Fruit fly (Drosophila melanogaster) whole organism, embryonic: ENCODE measurements around the gene CG31957.
A peak's percentile ranks its signal among the peaks of the same experiment; 100 is the strongest.

Source experiments
- Atf3 ChIP-seq: fragments of 200-800 bp; sonication (Bioruptor generic); optimal IDR thresholded peaks from 3 replicates; lab custom pipeline; 2016; ENCODE audit warnings: missing biosample characterization, missing genetic modification characterization
- Blimp-1 ChIP-seq: fragments of 200-800 bp; sonication (Bioruptor generic); optimal IDR thresholded peaks from 3 replicates; lab custom pipeline; 2018; ENCODE audit warnings: missing biosample characterization, missing genetic modification characterization, mild to moderate bottlenecking, moderate library complexity, missing genetic modification reagents
- C15 ChIP-seq: fragments of 200-800 bp; sonication (Bioruptor generic); IDR thresholded peaks from 3 replicates; pipeline ENCODE4 v1.3.6; 2022; ENCODE audit warnings: missing biosample characterization, missing genetic modification characterization
- CG10274 ChIP-seq: fragments of 200-800 bp; sonication (Bioruptor generic); optimal IDR thresholded peaks from 3 replicates; lab custom pipeline; 2017; ENCODE audit warnings: missing biosample characterization, mild to moderate bottlenecking, missing genetic modification characterization
- CG10431 ChIP-seq: fragments of 200-800 bp; sonication (Bioruptor generic); optimal IDR thresholded peaks from 3 replicates; lab custom pipeline; 2018; ENCODE audit warnings: missing biosample characterization, mild to moderate bottlenecking, missing genetic modification characterization
- CG11247 ChIP-seq: fragments of 200-800 bp; sonication (Bioruptor generic); IDR thresholded peaks from 2 replicates; pipeline ENCODE4 v1.3.6; 2022; ENCODE audit warnings: missing biosample characterization, missing genetic modification characterization
- CG11695 ChIP-seq: fragments of 200-800 bp; sonication (Bioruptor generic); IDR thresholded peaks from 3 replicates; pipeline ENCODE4 v1.3.6; 2022; ENCODE audit warnings: missing biosample characterization, missing genetic modification characterization
- CG13775 ChIP-seq: fragments of 200-800 bp; sonication (Bioruptor generic); optimal IDR thresholded peaks from 3 replicates; lab custom pipeline; 2017; ENCODE audit warnings: missing biosample characterization, mild to moderate bottlenecking, missing genetic modification characterization
- CG14014 ChIP-seq: fragments of 200-800 bp; sonication (Bioruptor generic); IDR thresholded peaks from 2 replicates; pipeline ENCODE4 v1.3.6; 2022; ENCODE audit warnings: missing biosample characterization, missing genetic modification characterization
- CG14050 ChIP-seq: fragments of 200-800 bp; sonication (Bioruptor generic); IDR thresholded peaks from 3 replicates; pipeline ENCODE4 v1.3.6; 2022; ENCODE audit warnings: missing biosample characterization, missing genetic modification characterization
- CG14710 ChIP-seq: fragments of 200-800 bp; sonication (Bioruptor generic); optimal IDR thresholded peaks from 3 replicates; lab custom pipeline; 2019; ENCODE audit warnings: missing biosample characterization, mild to moderate bottlenecking, missing genetic modification characterization, moderate library complexity
- CG1529 ChIP-seq: fragments of 200-800 bp; sonication (Bioruptor generic); optimal IDR thresholded peaks from 3 replicates; lab custom pipeline; 2018; ENCODE audit warnings: missing biosample characterization, missing genetic modification characterization
- CG15514 ChIP-seq: fragments of 200-800 bp; sonication (Bioruptor generic); optimal IDR thresholded peaks from 3 replicates; lab custom pipeline; 2017; ENCODE audit warnings: missing biosample characterization, missing genetic modification characterization, mild to moderate bottlenecking, moderate library complexity, missing genetic modification reagents
- CG16813 ChIP-seq: fragments of 200-800 bp; sonication (Bioruptor generic); IDR thresholded peaks from 3 replicates; pipeline ENCODE4 v1.3.6; 2022; ENCODE audit warnings: missing biosample characterization, missing genetic modification characterization; ENCODE audit not compliant: partially characterized antibody
- CG30403 ChIP-seq: fragments of 200-800 bp; sonication (Bioruptor generic); optimal IDR thresholded peaks from 3 replicates; lab custom pipeline; 2016; ENCODE audit warnings: missing biosample characterization, missing genetic modification characterization
- CG30431 ChIP-seq: fragments of 200-800 bp; sonication (Bioruptor generic); optimal IDR thresholded peaks from 2 replicates; lab custom pipeline; 2017; ENCODE audit warnings: missing biosample characterization, missing genetic modification characterization
- CG3163 ChIP-seq: fragments of 200-800 bp; sonication (Bioruptor generic); optimal IDR thresholded peaks from 3 replicates; lab custom pipeline; 2016; ENCODE audit warnings: missing biosample characterization, missing genetic modification characterization
- CG3995 ChIP-seq: fragments of 200-800 bp; sonication (Bioruptor generic); optimal IDR thresholded peaks from 3 replicates; lab custom pipeline; 2016; ENCODE audit warnings: missing biosample characterization, missing genetic modification characterization
- CG43689 ChIP-seq: fragments of 200-800 bp; sonication (Bioruptor generic); IDR thresholded peaks from 2 replicates; pipeline ENCODE4 v1.3.6; 2022; ENCODE audit warnings: missing biosample characterization, missing genetic modification characterization
- CG4854 ChIP-seq: fragments of 200-800 bp; sonication (Bioruptor generic); optimal IDR thresholded peaks from 2 replicates; lab custom pipeline; 2016; ENCODE audit warnings: missing biosample characterization, missing genetic modification characterization, inconsistent platforms
- CG6854 ChIP-seq: fragments of 200-800 bp; sonication (Bioruptor generic); optimal IDR thresholded peaks from 3 replicates; lab custom pipeline; 2017; ENCODE audit warnings: missing biosample characterization, mild to moderate bottlenecking, missing genetic modification characterization
- CG9817 ChIP-seq: fragments of 200-800 bp; sonication (Bioruptor generic); optimal IDR thresholded peaks from 2 replicates; lab custom pipeline; 2018; ENCODE audit warnings: missing biosample characterization, mild to moderate bottlenecking, missing genetic modification characterization, moderate library complexity
- Gug ChIP-seq: fragments of 200-800 bp; sonication (Bioruptor generic); IDR thresholded peaks from 4 replicates; pipeline ENCODE4 v1.3.6; 2022; ENCODE audit warnings: missing biosample characterization, missing genetic modification characterization
- MTF-1 ChIP-seq: fragments of 200-800 bp; sonication (Bioruptor generic); optimal IDR thresholded peaks from 2 replicates; lab custom pipeline; 2018; ENCODE audit warnings: missing biosample characterization, mild to moderate bottlenecking, missing genetic modification characterization, borderline replicate concordance
- Sox102F ChIP-seq: fragments of 200-800 bp; sonication (Bioruptor generic); optimal IDR thresholded peaks from 2 replicates; lab custom pipeline; 2018; ENCODE audit warnings: missing biosample characterization, mild to moderate bottlenecking, missing genetic modification characterization, moderate library complexity
- ara ChIP-seq: fragments of 200-800 bp; sonication (Bioruptor generic); IDR thresholded peaks from 2 replicates; pipeline ENCODE4 v1.3.6; 2022; ENCODE audit warnings: missing biosample characterization, missing genetic modification characterization
- bbx ChIP-seq: fragments of 200-800 bp; sonication (Bioruptor generic); IDR thresholded peaks from 2 replicates; pipeline ENCODE4 v1.3.6; 2022; ENCODE audit warnings: missing biosample characterization, missing genetic modification characterization; ENCODE audit not compliant: partially characterized antibody
- bcd ChIP-seq: fragments of 200-800 bp; sonication (Bioruptor generic); optimal IDR thresholded peaks from 2 replicates; lab custom pipeline; 2017; ENCODE audit warnings: missing biosample characterization, mild to moderate bottlenecking, missing genetic modification characterization
- bigmax ChIP-seq: fragments of 200-800 bp; sonication (Bioruptor generic); optimal IDR thresholded peaks from 2 replicates; lab custom pipeline; 2018; ENCODE audit warnings: missing biosample characterization, mild to moderate bottlenecking, missing genetic modification characterization
- cg ChIP-seq: fragments of 200-800 bp; sonication (Bioruptor generic); optimal IDR thresholded peaks from 3 replicates; lab custom pipeline; 2019; ENCODE audit warnings: missing biosample characterization, mild to moderate bottlenecking, missing genetic modification characterization, moderate library complexity
- dm ChIP-seq: fragments of 200-800 bp; sonication (Bioruptor generic); optimal IDR thresholded peaks from 3 replicates; lab custom pipeline; 2016; ENCODE audit warnings: missing biosample characterization, missing genetic modification characterization
- ewg ChIP-seq: fragments of 200-800 bp; sonication (Bioruptor generic); optimal IDR thresholded peaks from 3 replicates; lab custom pipeline; 2017; ENCODE audit warnings: mild to moderate bottlenecking, missing biosample characterization, missing genetic modification reagents, missing genetic modification characterization
- fd102C ChIP-seq: fragments of 200-800 bp; sonication (Bioruptor generic); optimal IDR thresholded peaks from 2 replicates; lab custom pipeline; 2018; ENCODE audit warnings: missing biosample characterization, mild to moderate bottlenecking, missing genetic modification characterization, moderate library complexity
- grn ChIP-seq: fragments of 200-800 bp; sonication (Bioruptor generic); optimal IDR thresholded peaks from 3 replicates; lab custom pipeline; 2017; ENCODE audit warnings: missing biosample characterization, missing genetic modification characterization
- hbn ChIP-seq: fragments of 200-800 bp; sonication (Bioruptor generic); IDR thresholded peaks from 2 replicates; pipeline ENCODE4 v1.3.6; 2022; ENCODE audit warnings: missing biosample characterization, missing genetic modification characterization; ENCODE audit not compliant: partially characterized antibody
- inv ChIP-seq: fragments of 200-800 bp; sonication (Bioruptor generic); IDR thresholded peaks from 2 replicates; pipeline ENCODE4 v1.3.6; 2022; ENCODE audit warnings: missing biosample characterization, missing genetic modification characterization; ENCODE audit not compliant: partially characterized antibody
- ken ChIP-seq: fragments of 200-800 bp; sonication (Bioruptor generic); IDR thresholded peaks from 3 replicates; pipeline ENCODE4 v1.3.6; 2022; ENCODE audit warnings: missing biosample characterization, missing genetic modification characterization
- klu ChIP-seq: fragments of 200-800 bp; sonication (Bioruptor generic); IDR thresholded peaks from 2 replicates; pipeline ENCODE4 v1.3.6; 2022; ENCODE audit warnings: missing biosample characterization, missing genetic modification characterization
- nau ChIP-seq: fragments of 200-800 bp; sonication (Bioruptor generic); optimal IDR thresholded peaks from 3 replicates; lab custom pipeline; 2017; ENCODE audit warnings: missing biosample characterization, mild to moderate bottlenecking, missing genetic modification characterization, missing genetic modification reagents
- p53 ChIP-seq: fragments of 200-800 bp; sonication (Bioruptor generic); optimal IDR thresholded peaks from 2 replicates; lab custom pipeline; 2016; ENCODE audit warnings: missing biosample characterization, missing genetic modification characterization
- pita ChIP-seq: fragments of 200-800 bp; sonication (Bioruptor generic); optimal IDR thresholded peaks from 2 replicates; lab custom pipeline; 2017; ENCODE audit warnings: missing biosample characterization, mild to moderate bottlenecking, missing genetic modification characterization
- pum ChIP-seq: fragments of 200-800 bp; sonication (Bioruptor generic); optimal IDR thresholded peaks from 2 replicates; lab custom pipeline; 2016; ENCODE audit warnings: missing biosample characterization, missing genetic modification characterization
- run ChIP-seq: fragments of 200-800 bp; sonication (Bioruptor generic); optimal IDR thresholded peaks from 3 replicates; lab custom pipeline; 2018; ENCODE audit warnings: missing biosample characterization, mild to moderate bottlenecking, missing genetic modification characterization
- sens ChIP-seq: fragments of 200-800 bp; sonication (Bioruptor generic); peaks from one replicate; lab custom pipeline; 2016; ENCODE audit warnings: missing biosample characterization, missing genetic modification characterization
- seq ChIP-seq: fragments of 200-800 bp; sonication (Bioruptor generic); IDR thresholded peaks from 2 replicates; pipeline ENCODE4 v1.3.6; 2022; ENCODE audit warnings: missing biosample characterization, missing genetic modification characterization
- stc ChIP-seq: fragments of 200-800 bp; sonication (Bioruptor generic); IDR thresholded peaks from 2 replicates; pipeline ENCODE4 v1.3.6; 2022; ENCODE audit warnings: missing biosample characterization, missing genetic modification characterization
- tin ChIP-seq: fragments of 200-800 bp; sonication (Bioruptor generic); optimal IDR thresholded peaks from 3 replicates; lab custom pipeline; 2016; ENCODE audit warnings: missing biosample characterization, missing genetic modification characterization
- trh ChIP-seq: fragments of 200-800 bp; sonication (Bioruptor generic); optimal IDR thresholded peaks from 2 replicates; lab custom pipeline; 2016; ENCODE audit warnings: missing biosample characterization, missing genetic modification characterization
- ttk ChIP-seq: fragments of 200-800 bp; sonication (Bioruptor generic); IDR thresholded peaks from 2 replicates; pipeline ENCODE4 v2.1.2; 2022; ENCODE audit warnings: missing biosample characterization, missing genetic modification characterization
- tup ChIP-seq: fragments of 200-800 bp; sonication (Bioruptor generic); optimal IDR thresholded peaks from 2 replicates; lab custom pipeline; 2016; ENCODE audit warnings: missing biosample characterization, mild to moderate bottlenecking, missing genetic modification characterization, moderate library complexity
- unpg ChIP-seq: fragments of 200-800 bp; sonication (Bioruptor generic); optimal IDR thresholded peaks from 3 replicates; lab custom pipeline; 2018; ENCODE audit warnings: missing biosample characterization, mild to moderate bottlenecking, missing genetic modification characterization, moderate library complexity

CG31957 gene

dm6 chr2L:3861388-3861787, 10.9 kb downstream of the CG31957 start (continued):
- no peak for TF ChIP-seq CG3163
- TF ChIP-seq tup (GFP tag; lab: Kevin White, UChicago) = no peak
- no peak for TF ChIP-seq klu
- no peak for TF ChIP-seq ewg
- peak; percentile 21 for TF ChIP-seq trh
- no peak for TF ChIP-seq CG10274 (GFP tag; lab: Kevin White, UChicago)
- no peak for TF ChIP-seq nau (GFP tag; lab: Kevin White, UChicago)
- peak; percentile 17 for TF ChIP-seq Atf3 (GFP tag; lab: Kevin White, UChicago)
- no peak for TF ChIP-seq CG1529 (GFP tag; lab: Kevin White, UChicago)
- TF ChIP-seq CG15514 (GFP tag; lab: Kevin White, UChicago) = no peak
- TF ChIP-seq inv (GFP tag; lab: Robert Waterston, UW) = no peak
- no peak for TF ChIP-seq run (tag; lab: Kevin White, UChicago)
- TF ChIP-seq CG9817 = no peak
- TF ChIP-seq CG4854 (GFP tag; lab: Kevin White, UChicago) = no peak
- no peak; the same call in 1 of the 2 replicates for TF ChIP-seq CG11247
- TF ChIP-seq bigmax (GFP tag; lab: Kevin White, UChicago) = no peak
- TF ChIP-seq pita = no peak
- TF ChIP-seq fd102C = peak; percentile 89
- TF ChIP-seq CG14710 = peak; percentile 56
- peak; percentile 47 for TF ChIP-seq unpg
- TF ChIP-seq dm (GFP tag; lab: Kevin White, UChicago) = no peak
- no peak for TF ChIP-seq Sox102F
- TF ChIP-seq tin = peak; percentile 62
- no peak for TF ChIP-seq CG14050 (GFP tag; lab: Robert Waterston, UW)
- no peak for TF ChIP-seq CG11695 (GFP tag; lab: Robert Waterston, UW)
- TF ChIP-seq MTF-1 (GFP tag; lab: Kevin White, UChicago) = no peak
- TF ChIP-seq CG43689 (GFP tag; lab: Robert Waterston, UW) = no peak
- no peak for TF ChIP-seq CG6854 (GFP tag; lab: Kevin White, UChicago)
- TF ChIP-seq Gug (GFP tag; lab: Robert Waterston, UW) = no peak; the same call in 3 of the 4 replicates
- TF ChIP-seq bbx (GFP tag; lab: Robert Waterston, UW) = no peak
- peak; percentile 92 for TF ChIP-seq sens
- no peak for TF ChIP-seq cg (GFP tag; lab: Kevin White, UChicago)
- TF ChIP-seq CG3995 (GFP tag; lab: Kevin White, UChicago) = no peak
- TF ChIP-seq hbn (GFP tag; lab: Robert Waterston, UW) = no peak
- TF ChIP-seq grn = peak; percentile 45
- peak; percentile 18 for TF ChIP-seq pum (GFP tag; lab: Kevin White, UChicago)
- TF ChIP-seq p53 = no peak
- TF ChIP-seq CG30403 = peak; percentile 49
- TF ChIP-seq C15 = no peak
- no peak for TF ChIP-seq seq (GFP tag; lab: Robert Waterston, UW)
- TF ChIP-seq CG13775 (GFP tag; lab: Kevin White, UChicago) = peak; percentile 65
- no peak for TF ChIP-seq CG16813 (GFP tag; lab: Robert Waterston, UW)
- TF ChIP-seq Blimp-1 = no peak
- TF ChIP-seq CG10431 (GFP tag; lab: Kevin White, UChicago) = no peak
- TF ChIP-seq ken (GFP tag; lab: Robert Waterston, UW) = no peak
- peak; percentile 71; the same call in 1 of the 2 replicates for TF ChIP-seq ara (GFP tag; lab: Robert Waterston, UW)
- TF ChIP-seq CG14014 = no peak
- TF ChIP-seq CG30431 (GFP tag; lab: Kevin White, UChicago) = peak; percentile 17
- TF ChIP-seq bcd (GFP tag; lab: Kevin White, UChicago) = no peak
- no peak for TF ChIP-seq ttk
- TF ChIP-seq stc (GFP tag; lab: Robert Waterston, UW) = no peak
